Worm (Caenorhabditis elegans) whole organism, young adult: ENCODE data around the gene mdt-17.

Experiments used
- B0336.3 ChIP-seq: fragments of 200-800 bp; sonication (Bioruptor generic); IDR thresholded peaks from 2 replicates; pipeline ENCODE4 v1.3.6; 2022; ENCODE audit warnings: missing genetic modification characterization, missing compliant biosample characterization
- C17E4.6 ChIP-seq: fragments of 200-800 bp; sonication (Bioruptor generic); IDR thresholded peaks from 2 replicates; pipeline ENCODE4 v1.3.6; 2022; ENCODE audit warnings: missing genetic modification reagents, missing genetic modification characterization, missing compliant biosample characterization
- F33H1.4 ChIP-seq: fragments of 200-800 bp; sonication (Bioruptor generic); IDR thresholded peaks from 2 replicates; pipeline ENCODE4 v1.3.6; 2022; ENCODE audit warnings: missing genetic modification reagents, missing genetic modification characterization, missing compliant biosample characterization
- F55B11.4 ChIP-seq: sonication (generic microtip); optimal IDR thresholded peaks from 2 replicates; lab custom pipeline; 2016; ENCODE audit warnings: missing compliant biosample characterization, missing genetic modification characterization, borderline replicate concordance; ENCODE audit not compliant: insufficient read depth
- F57A8.1 ChIP-seq: fragments of 200-800 bp; sonication (Bioruptor generic); optimal IDR thresholded peaks from 2 replicates; lab custom pipeline; 2018; ENCODE audit warnings: mild to moderate bottlenecking, missing genetic modification characterization, moderate library complexity, missing compliant biosample characterization
- T26A5.8 ChIP-seq: sonication (generic microtip); optimal IDR thresholded peaks from 2 replicates; lab custom pipeline; 2016; ENCODE audit warnings: missing genetic modification characterization, missing compliant biosample characterization
- aptf-3 ChIP-seq: fragments of 200-800 bp; sonication (Bioruptor generic); IDR thresholded peaks from 2 replicates; pipeline ENCODE4 v1.3.6; 2022; ENCODE audit warnings: missing genetic modification characterization, missing compliant biosample characterization
- atf-7 ChIP-seq: sonication (generic microtip); optimal IDR thresholded peaks from 2 replicates; lab custom pipeline; 2017; ENCODE audit warnings: mild to moderate bottlenecking, missing genetic modification characterization, missing compliant biosample characterization
- attf-5 ChIP-seq: fragments of 200-800 bp; sonication (Bioruptor generic); optimal IDR thresholded peaks from 2 replicates; lab custom pipeline; 2018; ENCODE audit warnings: mild to moderate bottlenecking, missing genetic modification characterization, missing compliant biosample characterization
- ccch-3 ChIP-seq: fragments of 200-800 bp; sonication (Bioruptor generic); optimal IDR thresholded peaks from 2 replicates; lab custom pipeline; 2018; ENCODE audit warnings: mild to moderate bottlenecking, missing genetic modification characterization, missing compliant biosample characterization
- cebp-1 ChIP-seq, 2 experiments: fragments of 200-800 bp in 1 of 2; sonication (Bioruptor generic) in 1 of 2; sonication (generic microtip) in 1 of 2; IDR thresholded peaks in 1 of 2; optimal IDR thresholded peaks in 1 of 2; 2 replicates each; pipeline versions ENCODE4 v1.3.6 to Lab custom; 2017 to 2022; ENCODE audit warnings: missing compliant biosample characterization in 2 of 2, missing genetic modification characterization in 2 of 2, mild to moderate bottlenecking in 1 of 2, missing genetic modification reagents in 1 of 2, moderate library complexity in 1 of 2
- ceh-100 ChIP-seq: fragments of 200-800 bp; sonication (Bioruptor generic); IDR thresholded peaks from 2 replicates; pipeline ENCODE4 v1.3.6; 2022; ENCODE audit warnings: missing genetic modification reagents, missing genetic modification characterization, missing compliant biosample characterization
- ceh-27 ChIP-seq: fragments of 200-800 bp; sonication (Bioruptor generic); optimal IDR thresholded peaks from 2 replicates; lab custom pipeline; 2018; ENCODE audit warnings: mild to moderate bottlenecking, missing genetic modification characterization, moderate library complexity, missing compliant biosample characterization
- ceh-40 ChIP-seq: fragments of 200-800 bp; sonication (Bioruptor generic); IDR thresholded peaks from 2 replicates; pipeline ENCODE4 v1.3.6; 2022; ENCODE audit warnings: missing genetic modification characterization, missing compliant biosample characterization
- ceh-58 ChIP-seq: fragments of 200-800 bp; sonication (Bioruptor generic); IDR thresholded peaks from 2 replicates; pipeline ENCODE4 v1.3.6; 2022; ENCODE audit warnings: missing genetic modification characterization, missing compliant biosample characterization
- ceh-79 ChIP-seq: sonication (generic microtip); optimal IDR thresholded peaks from 2 replicates; lab custom pipeline; 2017; ENCODE audit warnings: mild to moderate bottlenecking, missing genetic modification characterization, missing compliant biosample characterization
- dox-1 ChIP-seq: fragments of 200-800 bp; sonication (Bioruptor generic); IDR thresholded peaks from 2 replicates; pipeline ENCODE4 v1.3.6; 2022; ENCODE audit warnings: missing genetic modification reagents, missing genetic modification characterization, missing compliant biosample characterization
- dpff-1 ChIP-seq: sonication (generic microtip); optimal IDR thresholded peaks from 2 replicates; lab custom pipeline; 2017; ENCODE audit warnings: mild to moderate bottlenecking, missing genetic modification characterization, missing compliant biosample characterization
- ekl-4 ChIP-seq: fragments of 200-800 bp; sonication (Bioruptor generic); IDR thresholded peaks from 2 replicates; pipeline ENCODE4 v1.3.6; 2022; ENCODE audit warnings: missing genetic modification reagents, missing genetic modification characterization, missing compliant biosample characterization
- ets-4 ChIP-seq: fragments of 200-800 bp; sonication (Bioruptor generic); optimal IDR thresholded peaks from 2 replicates; lab custom pipeline; 2018; ENCODE audit warnings: mild to moderate bottlenecking, missing genetic modification characterization, missing compliant biosample characterization
- fkh-3 ChIP-seq: sonication (generic microtip); optimal IDR thresholded peaks from 2 replicates; lab custom pipeline; 2016; ENCODE audit warnings: mild to moderate bottlenecking, missing genetic modification characterization, missing compliant biosample characterization
- lin-35 ChIP-seq, 3 experiments: fragments of 150-350 bp in 2 of 3; sonication (generic microtip) in 1 of 3; optimal IDR thresholded peaks; 2 replicates each; lab custom pipeline; 2014 to 2018; ENCODE audit warnings: missing biosample characterization in 3 of 3, missing genetic modification characterization in 3 of 3, missing genetic modification reagents in 3 of 3
- madf-6 ChIP-seq: fragments of 200-800 bp; sonication (Bioruptor generic); IDR thresholded peaks from 2 replicates; pipeline ENCODE4 v1.3.6; 2022; ENCODE audit warnings: missing genetic modification reagents, missing genetic modification characterization, missing compliant biosample characterization
- mes-4 ChIP-seq: sonication (generic microtip); optimal IDR thresholded peaks from 2 replicates; lab custom pipeline; 2016; ENCODE audit warnings: missing genotype, missing genetic modification characterization, missing compliant biosample characterization
- nhr-27 ChIP-seq: fragments of 200-800 bp; sonication (Bioruptor generic); optimal IDR thresholded peaks from 2 replicates; lab custom pipeline; 2018; ENCODE audit warnings: mild to moderate bottlenecking, missing genetic modification characterization, moderate library complexity, missing compliant biosample characterization
- repo-1 ChIP-seq: sonication (generic microtip); optimal IDR thresholded peaks from 2 replicates; lab custom pipeline; 2017; ENCODE audit warnings: mild to moderate bottlenecking, missing genetic modification characterization, missing compliant biosample characterization
- rpc-1 ChIP-seq, 2 experiments: fragments of 150-350 bp in 1 of 2; sonication (generic microtip) in 1 of 2; optimal IDR thresholded peaks; 2 replicates each; lab custom pipeline; 2014 to 2018; ENCODE audit warnings: missing biosample characterization in 1 of 2, missing genetic modification characterization in 1 of 2, missing genetic modification reagents in 1 of 2, missing genotype in 1 of 2
- snpc-4 ChIP-seq, 5 experiments: fragments of 150-350 bp in 1 of 5; sonication (generic microtip) in 4 of 5; optimal IDR thresholded peaks; 2 replicates each; lab custom pipeline; 2014 to 2018; ENCODE audit warnings: missing genetic modification characterization in 5 of 5, missing biosample characterization in 3 of 5, antibody characterized with exemption in 2 of 5, mild to moderate bottlenecking in 2 of 5, missing compliant biosample characterization in 2 of 5, missing genotype in 2 of 5, moderate library complexity in 2 of 5, missing genetic modification reagents in 1 of 5
- sptf-2 ChIP-seq: fragments of 200-800 bp; sonication (Bioruptor generic); optimal IDR thresholded peaks from 2 replicates; lab custom pipeline; 2018; ENCODE audit warnings: mild to moderate bottlenecking, missing genetic modification characterization, missing compliant biosample characterization
- unc-130 ChIP-seq: sonication (generic microtip); optimal IDR thresholded peaks from 2 replicates; lab custom pipeline; 2016; ENCODE audit warnings: missing genetic modification reagents, missing genetic modification characterization, missing compliant biosample characterization
- zfh-2 ChIP-seq: fragments of 200-800 bp; sonication (Bioruptor generic); conservative IDR thresholded peaks from 2 replicates; pipeline ENCODE4 v1.3.6; 2022; ENCODE audit warnings: missing genetic modification reagents, missing genetic modification characterization, missing compliant biosample characterization
- ztf-26 ChIP-seq: sonication (generic microtip); optimal IDR thresholded peaks from 2 replicates; lab custom pipeline; 2017; ENCODE audit warnings: missing genetic modification characterization, missing compliant biosample characterization
- ztf-28 ChIP-seq: fragments of 200-800 bp; sonication (Bioruptor generic); IDR thresholded peaks from 2 replicates; pipeline ENCODE4 v1.3.6; 2022; ENCODE audit warnings: missing genetic modification reagents, missing genetic modification characterization, missing compliant biosample characterization
- ztf-6 ChIP-seq: fragments of 200-800 bp; sonication (Bioruptor generic); IDR thresholded peaks from 2 replicates; pipeline ENCODE4 v1.3.6; 2022; ENCODE audit warnings: missing genetic modification reagents, missing genetic modification characterization, missing compliant biosample characterization

mdt-17 gene

DNA sequence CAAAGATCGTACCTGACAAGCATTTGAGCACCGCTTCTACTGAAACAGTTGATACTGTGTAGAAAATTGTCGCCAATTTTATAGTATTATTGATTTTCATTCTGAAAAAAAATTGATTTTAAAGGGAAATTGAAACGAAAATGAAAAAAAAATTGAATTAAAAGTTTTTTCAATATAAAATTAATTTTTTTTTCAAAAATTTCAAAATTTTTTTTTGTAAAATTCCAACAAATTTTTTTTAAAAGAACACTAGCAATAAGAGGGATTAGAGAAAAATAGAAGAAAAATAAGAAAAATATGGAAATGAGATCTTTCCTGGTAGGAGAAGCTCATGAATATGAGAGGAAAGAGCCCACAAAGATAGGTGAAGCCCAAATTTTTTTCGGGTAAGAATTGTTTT lies 51.9 kb downstream of the mdt-17 start, which contains the start of gene Y113G7B.11:
Gene Y113G7B.11, minus strand, starts transcription at position 101 of the 400 bp plus-strand sequence.
- TF ChIP-seq F57A8.1 (no peak), ztf-6 (GFP tag; lab: Robert Waterston, UW) (no peak), dpff-1 (tag; lab: Kevin White, UChicago) (no peak), F55B11.4 (tag; lab: Kevin White, UChicago) (no peak), sptf-2 (GFP tag; lab: Kevin White, UChicago) (no peak), atf-7 (tag; lab: Kevin White, UChicago) (no peak), nhr-27 (no peak)
- TF ChIP-seq, all 124 proteins: peak for 0

DNA sequence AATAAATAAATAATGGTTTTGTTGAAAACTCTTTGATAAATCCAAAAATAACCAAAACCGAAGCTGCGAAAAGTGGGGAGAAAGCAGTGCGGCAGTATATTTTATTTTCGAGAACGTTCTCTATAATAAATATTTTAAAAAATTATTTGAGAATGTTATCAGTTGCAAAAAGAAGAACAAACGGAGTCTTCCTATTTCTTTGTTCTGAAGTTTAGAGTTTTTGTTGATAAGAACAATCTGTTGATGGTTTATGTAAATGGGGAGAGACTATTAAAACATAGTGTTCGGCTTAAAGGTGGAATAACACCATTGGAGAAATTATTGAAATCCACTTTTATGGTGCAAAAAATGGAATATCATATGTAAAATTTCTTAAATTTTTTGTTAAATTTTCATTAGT lies 54.0 kb downstream of the mdt-17 start:
- no peak for TF ChIP-seq ets-4 (GFP tag; lab: Kevin White, UChicago)
- no peak for TF ChIP-seq ceh-27 (GFP tag; lab: Kevin White, UChicago)
- TF ChIP-seq cebp-1 (GFP tag; IDR thresholded peaks at IDR 0.05; lab: Robert Waterston, UW) = no peak
- no peak for TF ChIP-seq cebp-1 (tag; optimal IDR thresholded peaks at IDR 0.05; lab: Kevin White, UChicago)
- no peak for TF ChIP-seq nhr-27
- TF ChIP-seq ceh-58 (GFP tag; lab: Robert Waterston, UW) = no peak
- no peak for TF ChIP-seq T26A5.8
- TF ChIP-seq snpc-4 (GFP tag; optimal IDR thresholded peaks at IDR 0.05; lab: Kevin White, UChicago) = no peak
- TF ChIP-seq snpc-4 (tag; optimal IDR thresholded peaks at IDR 0.05; lab: Kevin White, UChicago) = no peak
- TF ChIP-seq ccch-3 (GFP tag; lab: Kevin White, UChicago) = no peak
- no peak for TF ChIP-seq aptf-3
- no peak for TF ChIP-seq mes-4 (tag; lab: Kevin White, UChicago)

DNA sequence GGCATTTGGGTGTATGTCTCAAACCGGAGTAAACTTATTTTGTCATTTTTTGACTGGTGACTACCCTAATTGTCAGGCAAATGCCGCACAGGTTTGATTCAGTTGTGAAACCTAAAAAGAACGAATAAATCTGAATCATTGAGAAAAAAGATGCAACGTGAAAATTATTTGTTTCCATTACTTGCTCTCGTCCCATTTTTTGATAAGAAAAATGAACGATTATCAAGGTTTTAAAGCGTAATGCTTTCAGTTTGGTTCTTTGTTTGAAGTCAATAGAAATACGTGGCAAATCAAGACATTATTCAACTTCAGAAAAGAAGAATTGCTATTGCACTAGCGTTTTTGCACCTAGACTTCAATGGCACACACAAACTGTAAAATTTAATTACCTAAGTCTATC lies 54.5 kb downstream of the mdt-17 start, which contains the start of gene Y113G7B.12:
Gene Y113G7B.12, minus strand, starts transcription at position 101 of the 400 bp plus-strand sequence.
- TF ChIP-seq F33H1.4 (no peak), ceh-79 (tag; lab: Kevin White, UChicago) (no peak), rpc-1 (optimal IDR thresholded peaks at IDR 0.05; lab: Kevin White, UChicago) (no peak), rpc-1 (tag; optimal IDR thresholded peaks at IDR 0.05; lab: Kevin White, UChicago) (no peak), B0336.3 (no peak), ceh-100 (no peak), unc-130 (GFP tag; lab: Kevin White, UChicago) (no peak), ztf-28 (GFP tag; lab: Robert Waterston, UW) (no peak), T26A5.8 (no peak), madf-6 (GFP tag; lab: Robert Waterston, UW) (no peak)
- TF ChIP-seq, all 124 proteins: peak for 0

DNA sequence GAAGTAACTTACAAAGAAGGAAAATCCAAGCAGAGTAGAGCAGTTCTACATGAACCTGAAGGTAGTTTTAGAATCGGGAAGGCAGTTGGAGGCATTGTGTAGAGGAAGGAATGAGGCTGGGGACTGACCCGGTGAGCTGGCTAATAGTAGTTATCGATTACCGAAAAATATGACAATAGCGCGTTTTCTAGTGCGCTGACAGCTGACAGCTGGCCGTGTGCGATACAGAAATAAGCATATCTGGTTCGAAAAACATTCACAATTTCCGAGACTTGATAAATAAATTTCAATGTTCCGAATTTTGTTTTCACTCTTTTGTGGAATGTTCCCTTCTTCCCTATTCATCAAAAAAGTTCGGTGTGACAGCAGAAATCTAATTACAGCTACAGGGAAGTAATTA lies 61.0 kb downstream of the mdt-17 start, which contains the start of the genes fbxb-59 and srbc-34:
Gene fbxb-59, minus strand, starts transcription at position 101 of the 400 bp plus-strand sequence.
Gene srbc-34, plus strand, starts transcription at position 233 of the 400 bp plus-strand sequence.
- TF ChIP-seq lin-35 (GFP tag; optimal IDR thresholded peaks at IDR 0.05; lab: Kevin White, UChicago) (no peak), ztf-26 (tag; lab: Kevin White, UChicago) (no peak), F57A8.1 (no peak), mes-4 (tag; lab: Kevin White, UChicago) (no peak), attf-5 (GFP tag; lab: Kevin White, UChicago) (no peak), dox-1 (GFP tag; lab: Robert Waterston, UW) (no peak), ceh-40 (GFP tag; lab: Robert Waterston, UW) (no peak), C17E4.6 (GFP tag; lab: Robert Waterston, UW) (no peak), fkh-3 (tag; lab: Kevin White, UChicago) (no peak), repo-1 (tag; lab: Kevin White, UChicago) (no peak), ceh-27 (GFP tag; lab: Kevin White, UChicago) (no peak), zfh-2 (GFP tag; lab: Robert Waterston, UW) (no peak), ekl-4 (GFP tag; lab: Robert Waterston, UW) (no peak)
